Fruit fly (Drosophila melanogaster) whole organism, adult: ENCODE data around the gene CG3184.
A peak's percentile ranks its signal among the peaks of the same experiment; 100 is the strongest.

Source experiments
- CG11617 ChIP-seq: fragments of 200-800 bp; sonication (Bioruptor generic); optimal IDR thresholded peaks from 2 replicates; lab custom pipeline; 2017; ENCODE audit warnings: mild to moderate bottlenecking, missing biosample characterization, missing genetic modification reagents, missing genetic modification characterization
- CG12768 ChIP-seq: fragments of 200-800 bp; sonication (Bioruptor generic); optimal IDR thresholded peaks from 2 replicates; lab custom pipeline; 2017; ENCODE audit warnings: missing biosample characterization, missing genetic modification characterization, mild to moderate bottlenecking, moderate library complexity, missing genetic modification reagents
- CG14711 ChIP-seq: fragments of 200-800 bp; sonication (Bioruptor generic); optimal IDR thresholded peaks from 2 replicates; lab custom pipeline; 2018; ENCODE audit warnings: missing biosample characterization, mild to moderate bottlenecking, missing genetic modification characterization, moderate library complexity
- CG1620 ChIP-seq: fragments of 200-800 bp; sonication (Bioruptor generic); optimal IDR thresholded peaks from 2 replicates; lab custom pipeline; 2016; ENCODE audit warnings: missing biosample characterization, missing genetic modification characterization
- CG33017 ChIP-seq: fragments of 200-800 bp; sonication (Bioruptor generic); optimal IDR thresholded peaks from 2 replicates; lab custom pipeline; 2018; ENCODE audit warnings: missing biosample characterization, mild to moderate bottlenecking, missing genetic modification characterization, moderate library complexity
- CG5204 ChIP-seq: fragments of 200-800 bp; sonication (Bioruptor generic); optimal IDR thresholded peaks from 2 replicates; lab custom pipeline; 2016; ENCODE audit warnings: missing biosample characterization, missing genetic modification characterization
- CG7045 ChIP-seq: fragments of 200-800 bp; sonication (Bioruptor generic); optimal IDR thresholded peaks from 2 replicates; lab custom pipeline; 2017; ENCODE audit warnings: missing biosample characterization, mild to moderate bottlenecking, missing genetic modification characterization
- CG7101 ChIP-seq: fragments of 200-800 bp; sonication (Bioruptor generic); optimal IDR thresholded peaks from 2 replicates; lab custom pipeline; 2018; ENCODE audit warnings: missing biosample characterization, mild to moderate bottlenecking, missing genetic modification characterization, moderate library complexity
- Clk ChIP-seq: fragments of 200-800 bp; sonication (Bioruptor generic); optimal IDR thresholded peaks from 2 replicates; lab custom pipeline; 2017; ENCODE audit warnings: missing biosample characterization, missing genetic modification characterization
- Crg-1 ChIP-seq: fragments of 200-800 bp; sonication (Bioruptor generic); optimal IDR thresholded peaks from 2 replicates; lab custom pipeline; 2016; ENCODE audit warnings: missing biosample characterization, missing genetic modification characterization
- Hr96 ChIP-seq: fragments of 200-800 bp; sonication (Bioruptor generic); optimal IDR thresholded peaks from 2 replicates; lab custom pipeline; 2016; ENCODE audit warnings: missing biosample characterization, missing genetic modification characterization
- Mnt ChIP-seq: fragments of 200-800 bp; sonication (Bioruptor generic); optimal IDR thresholded peaks from 2 replicates; lab custom pipeline; 2016; ENCODE audit warnings: missing biosample characterization, mild to moderate bottlenecking, missing genetic modification characterization
- bab1 ChIP-seq: fragments of 200-800 bp; sonication (Bioruptor generic); optimal IDR thresholded peaks from 3 replicates; lab custom pipeline; 2019; ENCODE audit warnings: missing biosample characterization, mild to moderate bottlenecking, missing genetic modification characterization, moderate library complexity
- cic ChIP-seq: fragments of 200-800 bp; sonication (Bioruptor generic); optimal IDR thresholded peaks from 2 replicates; lab custom pipeline; 2017; ENCODE audit warnings: missing biosample characterization, mild to moderate bottlenecking, missing genetic modification characterization, moderate library complexity
- cnc ChIP-seq, 2 experiments: fragments of >200 bp; optimal IDR thresholded peaks; 2 replicates each; lab custom pipeline; 2017
- kay ChIP-seq: fragments of 200-800 bp; sonication (Bioruptor generic); peaks from one replicate; lab custom pipeline; 2016; ENCODE audit warnings: missing biosample characterization, missing genetic modification characterization, borderline replicate concordance
- ovo ChIP-seq: fragments of 200-800 bp; sonication (Bioruptor generic); optimal IDR thresholded peaks from 2 replicates; lab custom pipeline; 2016; ENCODE audit warnings: missing biosample characterization, missing genetic modification characterization
- pad ChIP-seq: fragments of 200-800 bp; sonication (Bioruptor generic); optimal IDR thresholded peaks from 3 replicates; lab custom pipeline; 2017; ENCODE audit warnings: missing biosample characterization, missing genetic modification characterization, mild to moderate bottlenecking, moderate library complexity, missing genetic modification reagents
- tj ChIP-seq: fragments of 200-800 bp; sonication (Bioruptor generic); optimal IDR thresholded peaks from 3 replicates; lab custom pipeline; 2017; ENCODE audit warnings: missing biosample characterization, mild to moderate bottlenecking, missing genetic modification characterization, moderate library complexity
- toe ChIP-seq: fragments of 200-800 bp; sonication (Bioruptor generic); optimal IDR thresholded peaks from 2 replicates; lab custom pipeline; 2016; ENCODE audit warnings: missing biosample characterization, missing genetic modification characterization

The CG3184 gene

DNA sequence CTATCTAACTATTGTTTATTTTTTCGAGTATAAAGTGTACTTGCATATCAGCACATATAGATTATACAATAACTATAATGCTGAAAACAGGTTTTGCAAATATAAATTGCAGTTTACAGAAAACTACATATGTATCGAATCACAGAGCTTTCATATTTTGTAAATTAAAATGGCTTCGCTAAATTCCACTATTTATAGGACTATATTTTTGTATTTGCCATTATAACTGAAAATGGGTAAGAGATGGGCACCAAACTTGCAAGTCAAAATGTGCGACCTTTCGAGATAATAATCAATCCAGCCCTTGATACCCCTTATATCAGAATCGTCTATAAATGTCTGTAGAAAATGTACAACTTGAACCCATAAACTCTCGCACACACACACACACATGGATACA lies 14.7 kb upstream of the CG3184 start:
- peak; percentile 4 for TF ChIP-seq CG11617 (GFP tag; lab: Kevin White, UChicago)
- no peak for TF ChIP-seq Hr96
- TF ChIP-seq kay (GFP tag; lab: Kevin White, UChicago), result peak; percentile 36

DNA sequence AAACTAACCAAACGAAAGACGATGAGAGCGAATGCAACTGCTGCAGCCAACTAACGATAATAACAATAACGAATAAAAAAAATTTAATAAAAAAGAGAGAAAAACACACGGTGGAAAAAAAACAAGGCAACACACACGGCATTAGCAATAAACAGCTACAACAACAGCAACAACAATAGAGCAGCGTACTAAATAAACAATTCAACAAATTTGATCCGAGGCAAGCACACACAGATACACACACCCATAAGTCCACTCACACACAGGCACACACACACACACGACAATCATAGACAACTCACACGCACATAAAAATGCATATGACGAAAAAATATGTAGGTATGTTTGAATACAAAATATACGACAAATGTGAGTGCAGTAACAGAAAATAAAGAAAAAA lies 14.0 kb upstream of the CG3184 start:
- TF ChIP-seq Clk (no peak), cnc (optimal IDR thresholded peaks at IDR 0.05; lab: Kevin White, UChicago) (no peak), CG5204 (GFP tag; lab: Kevin White, UChicago) (no peak), pad (GFP tag; lab: Kevin White, UChicago) (no peak), CG11617 (GFP tag; lab: Kevin White, UChicago) (no peak), cic (GFP tag; lab: Kevin White, UChicago) (peak; percentile 1)

DNA sequence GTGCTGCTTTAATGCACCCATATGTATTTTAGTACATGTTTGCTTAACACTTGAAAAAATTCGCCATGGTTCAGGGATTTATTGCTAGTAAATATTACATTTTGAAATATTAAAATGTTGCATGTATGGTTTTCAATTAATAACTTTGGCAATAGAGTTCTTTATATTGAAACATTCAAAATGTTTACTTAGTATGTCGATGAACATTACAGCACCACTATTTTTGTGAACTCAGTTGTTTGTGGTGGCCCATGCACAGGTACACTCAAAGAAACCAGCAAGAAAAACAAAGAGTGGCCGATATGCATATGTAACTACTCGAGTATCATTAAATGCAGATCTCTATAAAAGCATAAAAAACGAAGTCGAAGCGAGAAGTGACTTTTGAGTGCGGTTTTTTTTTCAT lies 13.5 kb upstream of the CG3184 start:
- TF ChIP-seq kay (GFP tag; lab: Kevin White, UChicago) (no peak), tj (GFP tag; lab: Kevin White, UChicago) (peak; percentile 20), CG5204 (GFP tag; lab: Kevin White, UChicago) (peak; percentile 10), CG1620 (GFP tag; lab: Kevin White, UChicago) (peak; percentile 17), CG7045 (peak; percentile 27), CG33017 (tag; lab: Kevin White, UChicago) (peak; percentile 7), CG14711 (tag; lab: Kevin White, UChicago) (peak; percentile 52), CG7101 (tag; lab: Kevin White, UChicago) (peak; percentile 67), bab1 (peak; percentile 83), CG12768 (GFP tag; lab: Kevin White, UChicago) (no peak), pad (GFP tag; lab: Kevin White, UChicago) (no peak), Crg-1 (GFP tag; lab: Kevin White, UChicago) (no peak)

DNA sequence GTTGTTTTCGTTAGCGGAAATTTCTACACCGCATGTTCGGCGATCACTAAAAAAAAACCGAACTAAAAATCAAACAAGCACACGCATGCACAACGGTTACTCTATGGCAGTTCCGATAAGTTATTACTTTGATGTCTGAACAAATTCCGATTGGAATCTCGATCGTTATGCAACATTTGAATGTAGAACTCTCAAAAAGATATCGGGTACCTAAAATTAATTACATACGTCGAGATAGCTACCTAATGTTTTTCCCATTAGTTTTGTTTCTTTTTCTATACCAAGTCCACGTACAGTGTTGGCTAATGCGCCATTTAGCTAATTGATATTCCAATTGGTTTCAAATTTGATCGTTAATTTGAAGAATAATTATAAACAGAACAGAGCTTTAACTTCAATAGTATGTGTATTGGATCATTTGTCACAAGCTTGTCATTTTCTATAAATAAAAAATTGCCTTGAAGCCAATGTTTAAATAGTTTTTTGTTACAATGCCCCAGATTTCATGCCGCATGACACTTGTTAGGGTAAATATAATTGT lies 12.5 kb upstream of the CG3184 start:
- TF ChIP-seq toe (GFP tag; lab: Kevin White, UChicago) (no peak), Crg-1 (GFP tag; lab: Kevin White, UChicago) (no peak), cic (GFP tag; lab: Kevin White, UChicago) (no peak), CG33017 (tag; lab: Kevin White, UChicago) (no peak), Mnt (GFP tag; lab: Kevin White, UChicago) (no peak), pad (GFP tag; lab: Kevin White, UChicago) (no peak), bab1 (no peak), CG1620 (GFP tag; lab: Kevin White, UChicago) (no peak), CG5204 (GFP tag; lab: Kevin White, UChicago) (no peak), CG7101 (tag; lab: Kevin White, UChicago) (no peak), CG14711 (tag; lab: Kevin White, UChicago) (no peak), tj (GFP tag; lab: Kevin White, UChicago) (no peak), Clk (no peak), CG11617 (GFP tag; lab: Kevin White, UChicago) (no peak), Hr96 (no peak), CG7045 (no peak)

DNA sequence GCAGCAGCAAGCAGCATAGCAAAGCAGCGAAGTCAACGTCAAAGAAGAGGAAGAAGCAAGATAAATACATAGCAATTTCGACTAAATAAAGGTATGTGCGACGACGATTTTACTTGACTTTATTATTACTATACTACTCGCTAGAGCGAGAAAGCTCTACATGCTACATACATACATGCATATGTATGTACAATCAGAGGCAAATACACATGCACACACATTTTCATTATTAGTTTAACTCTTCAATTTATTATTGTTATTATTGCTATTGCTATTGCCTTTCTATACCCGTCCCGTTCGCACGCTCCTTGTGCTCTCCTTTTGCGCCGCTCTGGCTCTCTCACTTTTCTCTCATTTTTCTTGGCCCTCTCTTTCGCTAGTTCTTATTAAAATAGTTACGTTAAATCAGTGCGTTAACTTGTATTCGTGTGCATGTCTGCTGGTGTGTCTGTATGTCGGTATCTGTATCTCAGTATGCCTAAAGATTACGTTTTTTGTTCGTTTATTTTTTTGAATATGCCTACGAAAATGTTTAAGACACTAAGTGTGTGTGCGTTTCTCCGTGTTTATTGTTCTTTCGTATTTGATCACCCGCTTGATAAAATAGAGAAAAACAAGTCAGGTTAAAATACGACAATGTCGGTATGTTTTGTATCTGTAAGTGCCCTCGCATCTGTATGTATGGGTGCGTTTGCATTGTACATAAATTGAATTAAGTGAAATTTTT lies 11.9 kb upstream of the CG3184 start:
- TF ChIP-seq CG7045, result no peak
- peak; percentile 77 for TF ChIP-seq cic (GFP tag; lab: Kevin White, UChicago)
- TF ChIP-seq kay (GFP tag; lab: Kevin White, UChicago), result peak; percentile 87
- TF ChIP-seq CG5204 (GFP tag; lab: Kevin White, UChicago), result no peak
- TF ChIP-seq Mnt (GFP tag; lab: Kevin White, UChicago), result peak; percentile 25
- peak; percentile 41 for TF ChIP-seq CG12768 (GFP tag; lab: Kevin White, UChicago)
- TF ChIP-seq CG33017 (tag; lab: Kevin White, UChicago), result no peak

DNA sequence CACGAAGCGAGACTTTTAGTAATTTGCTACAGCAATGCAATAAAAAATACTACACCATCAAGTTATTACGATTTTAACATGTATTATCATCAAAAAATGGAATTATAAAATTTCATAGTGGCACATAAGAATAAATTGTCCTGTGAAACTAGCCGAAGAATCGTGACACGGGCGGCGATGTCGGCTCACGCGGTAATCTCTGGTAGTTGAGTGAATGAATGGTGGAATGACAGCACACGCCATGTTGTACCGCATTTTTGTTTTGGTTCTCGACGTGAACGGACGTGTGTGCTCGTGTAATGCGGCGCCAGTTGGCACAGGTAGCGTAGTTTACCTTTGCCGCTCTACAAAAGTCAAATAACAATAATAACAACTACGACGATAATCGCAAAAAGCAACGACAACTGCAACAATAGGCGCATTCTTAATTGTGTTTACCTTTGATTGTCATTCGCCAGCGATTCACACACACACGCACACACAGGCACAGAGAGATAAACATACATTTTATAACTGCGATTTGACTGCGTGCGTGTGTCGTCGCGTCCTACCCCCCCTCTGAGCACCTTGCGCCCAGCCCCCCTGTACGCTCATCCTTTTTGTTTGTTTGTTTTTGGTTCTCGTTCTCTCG lies 10.8 kb upstream of the CG3184 start, which contains the start of gene CG14441:
Gene CG14441 (plus strand): TSS at position 254 of the 631 bp plus-strand sequence.
- TF ChIP-seq Crg-1 (GFP tag; lab: Kevin White, UChicago), result peak; percentile 64
- peak; percentile 92 for TF ChIP-seq Mnt (GFP tag; lab: Kevin White, UChicago)
- TF ChIP-seq CG33017 (tag; lab: Kevin White, UChicago), result peak; percentile 54
- no peak for TF ChIP-seq kay (GFP tag; lab: Kevin White, UChicago)
- peak; percentile 60 for TF ChIP-seq CG1620 (GFP tag; lab: Kevin White, UChicago)
- TF ChIP-seq CG5204 (GFP tag; lab: Kevin White, UChicago), result peak; percentile 47
- peak; percentile 78 for TF ChIP-seq CG7101 (tag; lab: Kevin White, UChicago)
- peak; percentile 57 for TF ChIP-seq ovo (GFP tag; lab: Kevin White, UChicago)
- no peak for TF ChIP-seq cnc (optimal IDR thresholded peaks at IDR 0.05; lab: Kevin White, UChicago)
- peak; percentile 84 for TF ChIP-seq bab1
- TF ChIP-seq Hr96, result peak; percentile 84
- TF ChIP-seq CG12768 (GFP tag; lab: Kevin White, UChicago), result peak; percentile 48
- peak; percentile 35 for TF ChIP-seq toe (GFP tag; lab: Kevin White, UChicago)
- TF ChIP-seq CG7045, result peak; percentile 29
- TF ChIP-seq CG11617 (GFP tag; lab: Kevin White, UChicago), result peak; percentile 76
- peak; percentile 70 for TF ChIP-seq CG14711 (tag; lab: Kevin White, UChicago)
- peak; percentile 98 for TF ChIP-seq cic (GFP tag; lab: Kevin White, UChicago)
- peak; percentile 67 for TF ChIP-seq tj (GFP tag; lab: Kevin White, UChicago)
- peak; percentile 50 for TF ChIP-seq pad (GFP tag; lab: Kevin White, UChicago)
- no peak for TF ChIP-seq Clk
